Worm (Caenorhabditis elegans): Measurements from ENCODE around the gene C14A4.8.

- TF ChIP-seq tab-1 (GFP tag; IDR thresholded peaks at IDR 0.05), result no peak
- TF ChIP-seq ztf-23 (GFP tag; IDR thresholded peaks at IDR 0.05), result no peak
- no peak for TF ChIP-seq flt-1 (GFP tag; IDR thresholded peaks at IDR 0.05)
- TF ChIP-seq klf-2 (GFP tag; conservative IDR thresholded peaks at IDR 0.05), result no peak
- TF ChIP-seq T22C8.4 (GFP tag; IDR thresholded peaks at IDR 0.05), result no peak
- no peak for TF ChIP-seq ref-1 (GFP tag; conservative IDR thresholded peaks at IDR 0.05)
- no peak for TF ChIP-seq med-1 (GFP tag; optimal IDR thresholded peaks at IDR 0.05; ENCODE audit: insufficient read depth)
- no peak for TF ChIP-seq ztf-29 (GFP tag; IDR thresholded peaks at IDR 0.05)
- no peak for TF ChIP-seq cog-1 (tag; optimal IDR thresholded peaks at IDR 0.05)
Measured at ce11 chrII:10566458-10566857, 31.5 kb downstream of the C14A4.8 start.

Data from whole organism, midembryonic.